Fruit fly (Drosophila melanogaster): Measurements from ENCODE around the gene CG5986.

DNA sequence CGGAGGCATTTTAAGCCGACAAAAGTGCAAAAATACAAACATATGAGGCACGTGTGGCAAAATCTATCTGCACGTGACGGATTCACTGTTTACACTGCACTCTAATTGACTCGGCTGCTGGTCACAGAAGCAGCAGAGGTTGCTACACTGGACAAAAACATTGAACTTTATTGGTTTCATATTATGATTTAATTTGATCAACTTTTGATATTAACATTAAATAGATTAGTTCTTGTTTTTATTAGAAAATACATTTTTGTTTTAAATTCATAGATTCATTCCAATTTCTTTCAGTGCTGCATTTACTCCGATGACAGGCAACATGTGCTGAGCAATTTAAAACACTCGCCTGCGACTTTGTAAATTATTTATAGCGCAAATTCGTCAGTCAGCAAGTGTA lies 31.5 kb downstream of the CG5986 start:
- no peak for TF ChIP-seq h (optimal IDR thresholded peaks at IDR 0.05)
- no peak for TF ChIP-seq Sin3A (optimal IDR thresholded peaks at IDR 0.05)

All from Kc167 (cell line).